Fruit fly (Drosophila melanogaster): ENCODE data around the gene CG17328.

The CG17328 gene

dm6 chr2L:16310648-16311047, 10.9 kb downstream of the CG17328 start, which contains the start of the genes cni and fzy (continued):
- no peak for TF ChIP-seq CG15479 (GFP tag; optimal IDR thresholded peaks at IDR 0.05)
- no peak for TF ChIP-seq lmd (GFP tag; IDR thresholded peaks at IDR 0.05)
- no peak for TF ChIP-seq hth (optimal IDR thresholded peaks at IDR 0.05)
- TF ChIP-seq CG2712 (tag; optimal IDR thresholded peaks at IDR 0.05): peak; percentile 63
- TF ChIP-seq cwo (GFP tag; optimal IDR thresholded peaks at IDR 0.05): no peak
- TF ChIP-seq CG17328 (GFP tag; IDR thresholded peaks at IDR 0.05): no peak
- TF ChIP-seq CG4404 (GFP tag; IDR thresholded peaks at IDR 0.05): no peak
- no peak for TF ChIP-seq p53 (GFP tag; optimal IDR thresholded peaks at IDR 0.05)
- no peak for TF ChIP-seq prd (optimal IDR thresholded peaks at IDR 0.05)
- no peak for TF ChIP-seq prd (GFP tag; IDR thresholded peaks at IDR 0.05)
- TF ChIP-seq slbo (GFP tag; IDR thresholded peaks at IDR 0.05): no peak
- no peak for TF ChIP-seq mirr (GFP tag; optimal IDR thresholded peaks at IDR 0.05)
- 0 out of 2 replicates have a peak, but pooled peaks have one; percentile 16 for TF ChIP-seq Ada2b (GFP tag; IDR thresholded peaks at IDR 0.05)
- TF ChIP-seq rib (GFP tag; IDR thresholded peaks at IDR 0.05): no peak
- TF ChIP-seq nerfin-1 (tag; optimal IDR thresholded peaks at IDR 0.05): no peak
- peak; percentile 68 for TF ChIP-seq hkb (optimal IDR thresholded peaks at IDR 0.05)
- no peak for TF ChIP-seq hkb (GFP tag; IDR thresholded peaks at IDR 0.05)
- no peak for TF ChIP-seq pan (optimal IDR thresholded peaks at IDR 0.05)
- no peak for TF ChIP-seq pan (GFP tag; optimal IDR thresholded peaks at IDR 0.05 in 1 of 2, IDR thresholded peaks at IDR 0.05 in 1 of 2)
- no peak for TF ChIP-seq CG43689 (GFP tag; IDR thresholded peaks at IDR 0.05)
- TF ChIP-seq gem (tag; optimal IDR thresholded peaks at IDR 0.05): peak; percentile 50
- TF ChIP-seq D (optimal IDR thresholded peaks at IDR 0.05): no peak
- no peak for TF ChIP-seq D (GFP tag; optimal IDR thresholded peaks at IDR 0.05)
- TF ChIP-seq NK7.1 (GFP tag; optimal IDR thresholded peaks at IDR 0.05): no peak
- TF ChIP-seq chif (GFP tag; optimal IDR thresholded peaks at IDR 0.05): no peak
- TF ChIP-seq CG31388 (GFP tag; optimal IDR thresholded peaks at IDR 0.05): no peak
- TF ChIP-seq bigmax (GFP tag; optimal IDR thresholded peaks at IDR 0.05): no peak
- TF ChIP-seq eve (GFP tag; optimal IDR thresholded peaks at IDR 0.05): no peak
- no peak for TF ChIP-seq CG15696 (tag; optimal IDR thresholded peaks at IDR 0.05)
- no peak for TF ChIP-seq ken (GFP tag; IDR thresholded peaks at IDR 0.05)
- no peak for TF ChIP-seq CG15269 (tag; optimal IDR thresholded peaks at IDR 0.05)
- peak; percentile 68 for TF ChIP-seq CG17186 (GFP tag; optimal IDR thresholded peaks at IDR 0.05)
- no peak for TF ChIP-seq en (GFP tag; optimal IDR thresholded peaks at IDR 0.05)
- no peak for TF ChIP-seq so (GFP tag; IDR thresholded peaks at IDR 0.05)
- peak; percentile 34 for TF ChIP-seq ind (GFP tag; optimal IDR thresholded peaks at IDR 0.05)
- no peak for TF ChIP-seq CG11085 (GFP tag; IDR thresholded peaks at IDR 0.05)
- no peak for TF ChIP-seq tna (GFP tag; IDR thresholded peaks at IDR 0.05; ENCODE audit: partially characterized antibody)
- peak; percentile 92 for TF ChIP-seq pzg (GFP tag; optimal IDR thresholded peaks at IDR 0.05)
- no peak for TF ChIP-seq disco-r (GFP tag; optimal IDR thresholded peaks at IDR 0.05)
- TF ChIP-seq CG17385 (GFP tag; optimal IDR thresholded peaks at IDR 0.05): no peak
- no peak for TF ChIP-seq fd3F (GFP tag; optimal IDR thresholded peaks at IDR 0.05)
- no peak for TF ChIP-seq CG14014 (GFP tag; IDR thresholded peaks at IDR 0.05)
- no peak for TF ChIP-seq CG12104 (GFP tag; optimal IDR thresholded peaks at IDR 0.05)
- no peak for TF ChIP-seq gt (GFP tag; IDR thresholded peaks at IDR 0.05)
- TF ChIP-seq psq (GFP tag; optimal IDR thresholded peaks at IDR 0.05): no peak
- TF ChIP-seq bowl (GFP tag; IDR thresholded peaks at IDR 0.05): no peak
- TF ChIP-seq Hey (tag; optimal IDR thresholded peaks at IDR 0.05): no peak
- no peak for TF ChIP-seq emc (GFP tag; optimal IDR thresholded peaks at IDR 0.05)
- TF ChIP-seq CG11093 (GFP tag; IDR thresholded peaks at IDR 0.05): no peak
- peak; percentile 43; the same call in 1 of the 3 replicates for TF ChIP-seq CG16813 (GFP tag; IDR thresholded peaks at IDR 0.05; ENCODE audit: partially characterized antibody)
- TF ChIP-seq ci (GFP tag; IDR thresholded peaks at IDR 0.05): no peak
- TF ChIP-seq Nf-YA (GFP tag; IDR thresholded peaks at IDR 0.05): no peak
- peak; percentile 93 for TF ChIP-seq trem (tag; optimal IDR thresholded peaks at IDR 0.05)
- no peak for TF ChIP-seq Asciz (GFP tag; optimal IDR thresholded peaks at IDR 0.05)

Measured in whole organism, embryonic.